Worm (Caenorhabditis elegans): Measurements from ENCODE around the gene F36F12.1.

- TF ChIP-seq tbx-37 (GFP tag; conservative IDR thresholded peaks at IDR 0.05) (no peak), sea-1 (GFP tag; conservative IDR thresholded peaks at IDR 0.05) (no peak), hmbx-1 (tag; optimal IDR thresholded peaks at IDR 0.05) (no peak), aly-1 (tag; optimal IDR thresholded peaks at IDR 0.05) (no peak), scrt-1 (GFP tag; IDR thresholded peaks at IDR 0.05) (no peak), flt-1 (GFP tag; IDR thresholded peaks at IDR 0.05) (no peak), B0310.2 (tag; optimal IDR thresholded peaks at IDR 0.05) (no peak)
Observed at ce11 chrV:2138287-2138686, 35.3 kb upstream of the F36F12.1 start.

Data from whole organism, early embryonic.